Fruit fly (Drosophila melanogaster) whole organism, embryonic: ENCODE results near the gene CG7071.

Experiments
- BEAF-32 ChIP-seq: fragments of 200-800 bp; sonication (Bioruptor generic); optimal IDR thresholded peaks from 3 replicates; lab custom pipeline; 2017; ENCODE audit warnings: missing biosample characterization, missing genetic modification characterization, mild to moderate bottlenecking, moderate library complexity, missing genetic modification reagents
- Bgb ChIP-seq: fragments of 200-800 bp; sonication (Bioruptor generic); IDR thresholded peaks from 2 replicates; pipeline ENCODE4 v1.3.6; 2022; ENCODE audit warnings: missing biosample characterization, missing genetic modification characterization; ENCODE audit not compliant: partially characterized antibody
- CG10267 ChIP-seq: fragments of 200-800 bp; sonication (Bioruptor generic); optimal IDR thresholded peaks from 2 replicates; lab custom pipeline; 2018; ENCODE audit warnings: missing biosample characterization, mild to moderate bottlenecking, missing genetic modification characterization, moderate library complexity
- CG11560 ChIP-seq: fragments of 200-800 bp; sonication (Bioruptor generic); IDR thresholded peaks from 3 replicates; pipeline ENCODE4 v1.3.6; 2022; ENCODE audit warnings: missing biosample characterization, missing genetic modification characterization
- CG13287 ChIP-seq: fragments of 200-800 bp; sonication (Bioruptor generic); IDR thresholded peaks from 2 replicates; pipeline ENCODE4 v1.3.6; 2022; ENCODE audit warnings: missing biosample characterization, missing genetic modification characterization; ENCODE audit not compliant: partially characterized antibody
- CG14710 ChIP-seq: fragments of 200-800 bp; sonication (Bioruptor generic); optimal IDR thresholded peaks from 3 replicates; lab custom pipeline; 2019; ENCODE audit warnings: missing biosample characterization, mild to moderate bottlenecking, missing genetic modification characterization, moderate library complexity
- CG14860 ChIP-seq: fragments of 200-800 bp; sonication (Bioruptor generic); IDR thresholded peaks from 3 replicates; pipeline ENCODE4 v1.3.6; 2022; ENCODE audit warnings: missing biosample characterization, missing genetic modification characterization; ENCODE audit not compliant: partially characterized antibody
- CG1603 ChIP-seq: fragments of 200-800 bp; sonication (Bioruptor generic); optimal IDR thresholded peaks from 2 replicates; lab custom pipeline; 2019; ENCODE audit warnings: missing biosample characterization, mild to moderate bottlenecking, missing genetic modification characterization, moderate library complexity
- CG16813 ChIP-seq: fragments of 200-800 bp; sonication (Bioruptor generic); IDR thresholded peaks from 3 replicates; pipeline ENCODE4 v1.3.6; 2022; ENCODE audit warnings: missing biosample characterization, missing genetic modification characterization; ENCODE audit not compliant: partially characterized antibody
- CG2116 ChIP-seq: fragments of 200-800 bp; sonication (Bioruptor generic); optimal IDR thresholded peaks from 3 replicates; lab custom pipeline; 2018; ENCODE audit warnings: missing biosample characterization, mild to moderate bottlenecking, missing genetic modification characterization
- CG2678 ChIP-seq: fragments of 200-800 bp; sonication (Bioruptor generic); optimal IDR thresholded peaks from 3 replicates; lab custom pipeline; 2019; ENCODE audit warnings: missing biosample characterization, mild to moderate bottlenecking, missing genetic modification characterization, moderate library complexity
- CG2712 ChIP-seq: fragments of 200-800 bp; optimal IDR thresholded peaks from 3 replicates; lab custom pipeline; 2019; ENCODE audit warnings: missing biosample characterization, mild to moderate bottlenecking, missing genetic modification characterization, moderate library complexity
- CG3163 ChIP-seq: fragments of 200-800 bp; sonication (Bioruptor generic); optimal IDR thresholded peaks from 3 replicates; lab custom pipeline; 2016; ENCODE audit warnings: missing biosample characterization, missing genetic modification characterization
- CG3838 ChIP-seq: fragments of 200-800 bp; sonication (Bioruptor generic); optimal IDR thresholded peaks from 3 replicates; lab custom pipeline; 2016; ENCODE audit warnings: missing biosample characterization, missing genetic modification characterization
- CG4404 ChIP-seq: fragments of 200-800 bp; sonication (Bioruptor generic); IDR thresholded peaks from 2 replicates; pipeline ENCODE4 v1.3.6; 2022; ENCODE audit warnings: missing biosample characterization, missing genetic modification characterization
- CG7963 ChIP-seq: fragments of 200-800 bp; sonication (Bioruptor generic); IDR thresholded peaks from 3 replicates; pipeline ENCODE4 v1.3.6; 2022; ENCODE audit warnings: missing biosample characterization, missing genetic modification characterization; ENCODE audit not compliant: partially characterized antibody
- CG8089 ChIP-seq: fragments of 200-800 bp; sonication (Bioruptor generic); optimal IDR thresholded peaks from 3 replicates; lab custom pipeline; 2016; ENCODE audit warnings: missing biosample characterization, missing genetic modification characterization
- Dip3 ChIP-seq: fragments of 200-800 bp; sonication (Bioruptor generic); optimal IDR thresholded peaks from 3 replicates; lab custom pipeline; 2016; ENCODE audit warnings: missing biosample characterization, missing genetic modification characterization
- Dll ChIP-seq: fragments of 200-800 bp; sonication (Bioruptor generic); IDR thresholded peaks from 4 replicates; pipeline ENCODE4 v1.3.6; 2022; ENCODE audit warnings: missing biosample characterization, missing genetic modification characterization; ENCODE audit not compliant: partially characterized antibody
- Doc3 ChIP-seq: fragments of 200-800 bp; sonication (Bioruptor generic); IDR thresholded peaks from 3 replicates; pipeline ENCODE4 v1.3.6; 2022; ENCODE audit warnings: missing biosample characterization, missing genetic modification characterization; ENCODE audit not compliant: partially characterized antibody
- E2f2 ChIP-seq: fragments of 200-800 bp; sonication (Bioruptor generic); IDR thresholded peaks from 2 replicates; pipeline ENCODE4 v1.3.6; 2022; ENCODE audit warnings: missing biosample characterization, missing genetic modification characterization
- Elba2 ChIP-seq: fragments of 200-800 bp; sonication (Bioruptor generic); optimal IDR thresholded peaks from 3 replicates; lab custom pipeline; 2016; ENCODE audit warnings: missing biosample characterization, missing genetic modification characterization
- HLH4C ChIP-seq: fragments of 200-800 bp; sonication (Bioruptor generic); IDR thresholded peaks from 3 replicates; pipeline ENCODE4 v1.3.6; 2022; ENCODE audit warnings: missing biosample characterization, missing genetic modification characterization; ENCODE audit not compliant: partially characterized antibody
- MBD-R2 ChIP-seq: fragments of 200-800 bp; sonication (Bioruptor generic); IDR thresholded peaks from 2 replicates; pipeline ENCODE4 v1.3.6; 2022; ENCODE audit warnings: missing biosample characterization, missing genetic modification characterization
- Oaz ChIP-seq: fragments of 200-800 bp; sonication (Bioruptor generic); IDR thresholded peaks from 2 replicates; pipeline ENCODE4 v1.3.6; 2022; ENCODE audit warnings: missing biosample characterization, missing genetic modification characterization
- Opbp ChIP-seq: fragments of 200-800 bp; sonication (Bioruptor generic); IDR thresholded peaks from 3 replicates; pipeline ENCODE4 v1.3.6; 2022; ENCODE audit warnings: missing biosample characterization, missing genetic modification characterization; ENCODE audit not compliant: partially characterized antibody
- Spps ChIP-seq: fragments of 200-800 bp; sonication (Bioruptor generic); optimal IDR thresholded peaks from 2 replicates; lab custom pipeline; 2018; ENCODE audit warnings: missing biosample characterization, mild to moderate bottlenecking, missing genetic modification characterization
- Sry-δ ChIP-seq: fragments of 200-800 bp; sonication (Bioruptor generic); optimal IDR thresholded peaks from 2 replicates; lab custom pipeline; 2016; ENCODE audit warnings: missing biosample characterization, missing genetic modification characterization
- bowl ChIP-seq: fragments of 200-800 bp; sonication (Bioruptor generic); IDR thresholded peaks from 2 replicates; pipeline ENCODE4 v1.3.6; 2022; ENCODE audit warnings: missing biosample characterization, missing genetic modification characterization
- crp ChIP-seq, 2 experiments: fragments of 200-800 bp; sonication (Bioruptor generic); optimal IDR thresholded peaks; 2 replicates in 1 of 2; 3 replicates in 1 of 2; lab custom pipeline; 2017; ENCODE audit warnings: missing biosample characterization in 2 of 2, missing genetic modification characterization in 2 of 2, mild to moderate bottlenecking in 1 of 2, moderate library complexity in 1 of 2
- hb ChIP-seq: fragments of 200-800 bp; sonication (Bioruptor generic); IDR thresholded peaks from 3 replicates; pipeline ENCODE4 v1.3.6; 2022; ENCODE audit warnings: missing biosample characterization, missing genetic modification characterization; ENCODE audit not compliant: partially characterized antibody
- inv ChIP-seq: fragments of 200-800 bp; sonication (Bioruptor generic); IDR thresholded peaks from 2 replicates; pipeline ENCODE4 v1.3.6; 2022; ENCODE audit warnings: missing biosample characterization, missing genetic modification characterization; ENCODE audit not compliant: partially characterized antibody
- jing ChIP-seq: fragments of 200-800 bp; sonication (Bioruptor generic); optimal IDR thresholded peaks from 2 replicates; lab custom pipeline; 2018; ENCODE audit warnings: missing biosample characterization, mild to moderate bottlenecking, missing genetic modification characterization
- kah ChIP-seq: fragments of 200-800 bp; sonication (Bioruptor generic); optimal IDR thresholded peaks from 2 replicates; lab custom pipeline; 2018; ENCODE audit warnings: missing biosample characterization, mild to moderate bottlenecking, missing genetic modification characterization
- mld ChIP-seq: fragments of 200-800 bp; sonication (Bioruptor generic); IDR thresholded peaks from 3 replicates; pipeline ENCODE4 v1.3.6; 2022; ENCODE audit warnings: missing biosample characterization, missing genetic modification characterization; ENCODE audit not compliant: partially characterized antibody
- pita ChIP-seq: fragments of 200-800 bp; sonication (Bioruptor generic); optimal IDR thresholded peaks from 2 replicates; lab custom pipeline; 2017; ENCODE audit warnings: missing biosample characterization, mild to moderate bottlenecking, missing genetic modification characterization
- pzg ChIP-seq: fragments of 200-800 bp; sonication (Bioruptor generic); optimal IDR thresholded peaks from 3 replicates; lab custom pipeline; 2018; ENCODE audit warnings: missing biosample characterization, mild to moderate bottlenecking, missing genetic modification characterization, moderate library complexity
- salm ChIP-seq: fragments of 200-800 bp; sonication (Bioruptor generic); optimal IDR thresholded peaks from 2 replicates; lab custom pipeline; 2018; ENCODE audit warnings: missing biosample characterization, mild to moderate bottlenecking, missing genetic modification characterization
- sens ChIP-seq: fragments of 200-800 bp; sonication (Bioruptor generic); peaks from one replicate; lab custom pipeline; 2016; ENCODE audit warnings: missing biosample characterization, missing genetic modification characterization
- seq ChIP-seq: fragments of 200-800 bp; sonication (Bioruptor generic); IDR thresholded peaks from 2 replicates; pipeline ENCODE4 v1.3.6; 2022; ENCODE audit warnings: missing biosample characterization, missing genetic modification characterization
- sna ChIP-seq: fragments of 200-800 bp; sonication (Bioruptor generic); IDR thresholded peaks from 2 replicates; pipeline ENCODE4 v1.3.6; 2022; ENCODE audit warnings: missing biosample characterization, missing genetic modification characterization; ENCODE audit not compliant: partially characterized antibody
- sr ChIP-seq: fragments of 200-800 bp; sonication (Bioruptor generic); IDR thresholded peaks from 3 replicates; pipeline ENCODE4 v1.3.6; 2022; ENCODE audit warnings: missing biosample characterization, missing genetic modification characterization
- stwl ChIP-seq: fragments of 200-800 bp; sonication (Bioruptor generic); optimal IDR thresholded peaks from 3 replicates; lab custom pipeline; 2018; ENCODE audit warnings: missing biosample characterization, mild to moderate bottlenecking, missing genetic modification characterization, moderate library complexity
- tna ChIP-seq: fragments of 200-800 bp; sonication (Bioruptor generic); IDR thresholded peaks from 2 replicates; pipeline ENCODE4 v1.3.6; 2022; ENCODE audit warnings: missing biosample characterization, missing genetic modification characterization; ENCODE audit not compliant: partially characterized antibody
- trem ChIP-seq: fragments of 200-800 bp; optimal IDR thresholded peaks from 3 replicates; lab custom pipeline; 2019; ENCODE audit warnings: missing biosample characterization, mild to moderate bottlenecking, missing genetic modification characterization, moderate library complexity
- zen2 ChIP-seq: fragments of 200-800 bp; sonication (Bioruptor generic); IDR thresholded peaks from 3 replicates; pipeline ENCODE4 v1.3.6; 2022; ENCODE audit warnings: missing biosample characterization, missing genetic modification characterization; ENCODE audit not compliant: partially characterized antibody

The CG7071 gene

dm6 chr3R:22379942-22380341 lies 17.5 kb downstream of the CG7071 start, which contains the start of gene CG34149 (continued):
- TF ChIP-seq Dip3: no peak
- no peak for TF ChIP-seq bowl (GFP tag; lab: Robert Waterston, UW)
- TF ChIP-seq, all 482 proteins: peak for 25

DNA sequence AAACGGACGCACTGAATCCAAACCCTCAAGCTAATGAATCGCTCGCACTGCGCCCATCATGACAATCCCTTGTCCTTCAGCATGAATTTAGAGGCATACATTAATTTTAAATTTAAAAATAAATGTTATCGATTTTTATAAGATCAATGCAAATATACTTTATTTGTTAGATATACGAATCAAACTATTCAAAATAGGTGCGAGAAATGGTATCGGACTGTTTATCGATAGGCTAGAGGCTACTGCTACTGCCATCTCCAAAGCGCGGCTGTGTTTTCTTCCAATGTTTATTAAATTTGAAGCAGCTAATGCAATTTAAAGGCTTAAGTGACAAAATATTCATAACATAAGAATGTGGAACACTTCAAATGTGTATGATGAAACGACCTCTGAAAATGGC lies 18.7 kb downstream of the CG7071 start, which contains the start of gene CG43342:
Gene CG43342, plus strand, starts transcription at position 264 of the 400 bp plus-strand sequence.
- TF ChIP-seq Elba2: no peak
- TF ChIP-seq CG16813: peak; percentile 75
- TF ChIP-seq CG8089 (GFP tag; lab: Kevin White, UChicago): no peak
- no peak for TF ChIP-seq pita (GFP tag; lab: Kevin White, UChicago)
- TF ChIP-seq Oaz (GFP tag; lab: Robert Waterston, UW): no peak
- TF ChIP-seq E2f2: peak; percentile 84
- peak; percentile 9 for TF ChIP-seq CG14710 (tag; lab: Kevin White, UChicago)
- no peak for TF ChIP-seq salm (tag; lab: Kevin White, UChicago)
- TF ChIP-seq crp (GFP tag; optimal IDR thresholded peaks at IDR 0.05; lab: Kevin White, UChicago): peak in 1 of 2 experiments; percentile 72
- TF ChIP-seq CG1603 (tag; lab: Kevin White, UChicago): peak; percentile 37
- TF ChIP-seq zen2: peak; percentile 88
- TF ChIP-seq CG4404 (GFP tag; lab: Robert Waterston, UW): no peak
- TF ChIP-seq tna (GFP tag; lab: Robert Waterston, UW): peak; percentile 89
- TF ChIP-seq CG11560 (tag; lab: Robert Waterston, UW): peak; percentile 71; the same call in 2 of the 3 replicates
- peak; percentile 49; the same call in 1 of the 2 replicates for TF ChIP-seq inv (GFP tag; lab: Robert Waterston, UW)
- peak; percentile 57 for TF ChIP-seq trem
- no peak for TF ChIP-seq CG2678 (tag; lab: Kevin White, UChicago)
- TF ChIP-seq CG2116 (GFP tag; lab: Kevin White, UChicago): peak; percentile 69
- peak; percentile 84 for TF ChIP-seq CG7963 (GFP tag; lab: Robert Waterston, UW)
- peak; percentile 40 for TF ChIP-seq pzg (GFP tag; lab: Kevin White, UChicago)
- peak; percentile 46 for TF ChIP-seq CG2712 (tag; lab: Kevin White, UChicago)
- TF ChIP-seq sens: peak; percentile 69
- peak; percentile 82 for TF ChIP-seq hb (GFP tag; lab: Robert Waterston, UW)
- TF ChIP-seq jing (GFP tag; lab: Kevin White, UChicago): no peak
- TF ChIP-seq CG3838: no peak
- peak; percentile 80; the same call in 2 of the 3 replicates for TF ChIP-seq Opbp (GFP tag; lab: Robert Waterston, UW)
- peak; percentile 72 for TF ChIP-seq BEAF-32 (GFP tag; lab: Kevin White, UChicago)
- peak; percentile 73 for TF ChIP-seq stwl (tag; lab: Kevin White, UChicago)
- peak; percentile 6 for TF ChIP-seq CG10267 (tag; lab: Kevin White, UChicago)
- peak; percentile 92 for TF ChIP-seq HLH4C
- TF ChIP-seq kah (GFP tag; lab: Kevin White, UChicago): no peak
- TF ChIP-seq sna (GFP tag; lab: Robert Waterston, UW): peak; percentile 81
- no peak for TF ChIP-seq Spps
- TF ChIP-seq Dll (GFP tag; lab: Robert Waterston, UW): peak; percentile 82
- TF ChIP-seq CG14860 (GFP tag; lab: Robert Waterston, UW): peak; percentile 82
- peak; percentile 80 for TF ChIP-seq Doc3
- peak; percentile 76; the same call in 2 of the 3 replicates for TF ChIP-seq mld (GFP tag; lab: Robert Waterston, UW)
- no peak for TF ChIP-seq sr
- peak; percentile 85 for TF ChIP-seq CG13287 (GFP tag; lab: Robert Waterston, UW)
- peak; percentile 85 for TF ChIP-seq Bgb
- TF ChIP-seq Sry-δ (GFP tag; lab: Kevin White, UChicago): peak; percentile 82
- TF ChIP-seq CG3163 (GFP tag; lab: Kevin White, UChicago): no peak
- no peak for TF ChIP-seq seq (GFP tag; lab: Robert Waterston, UW)
- TF ChIP-seq MBD-R2 (GFP tag; lab: Robert Waterston, UW): peak; percentile 59
